Worm (Caenorhabditis elegans) whole organism, L2 larva: ENCODE measurements around the gene ssna-1.

ENCODE experiments used
- ceh-16 ChIP-seq: fragments of 150-350 bp; optimal IDR thresholded peaks from 2 replicates; lab custom pipeline; 2014; ENCODE audit warnings: missing biosample characterization, missing genetic modification characterization
- fos-1 ChIP-seq: fragments of 150-350 bp; optimal IDR thresholded peaks from 2 replicates; lab custom pipeline; 2014; ENCODE audit warnings: missing biosample characterization, missing genetic modification characterization
- mab-5 ChIP-seq: fragments of 150-350 bp; optimal IDR thresholded peaks from 2 replicates; lab custom pipeline; 2014; ENCODE audit warnings: missing biosample characterization, missing genetic modification characterization
- nhr-11 ChIP-seq: fragments of 150-350 bp; optimal IDR thresholded peaks from 2 replicates; lab custom pipeline; 2014; ENCODE audit warnings: missing biosample characterization, missing genetic modification characterization
- unc-62 ChIP-seq: fragments of 150-350 bp; optimal IDR thresholded peaks from 2 replicates; lab custom pipeline; 2014; ENCODE audit warnings: missing biosample characterization, missing genetic modification reagents, missing genetic modification characterization
- ztf-4 ChIP-seq: fragments of 150-350 bp; optimal IDR thresholded peaks from 2 replicates; lab custom pipeline; 2014; ENCODE audit warnings: missing biosample characterization, missing genetic modification characterization

DNA sequence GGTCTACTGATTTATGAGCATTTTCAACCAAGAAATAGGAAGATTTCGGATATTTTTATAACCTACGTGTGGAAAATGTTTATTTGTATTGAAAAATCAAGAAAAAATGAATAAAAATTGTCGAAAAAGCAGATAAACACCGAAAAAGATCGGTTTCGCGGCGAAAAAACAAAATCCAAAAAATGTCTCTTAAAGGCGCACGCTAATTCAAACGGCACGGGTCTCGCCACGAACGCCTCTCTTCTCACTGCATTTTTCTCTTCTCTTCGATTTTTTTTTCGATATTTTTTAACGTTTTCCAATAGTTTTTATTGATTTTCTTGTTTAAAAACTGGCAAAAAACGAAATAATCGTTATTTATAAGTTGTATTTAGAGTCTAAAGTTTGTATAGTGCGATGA is 37.7 kb downstream of the ssna-1 start:
- no peak for TF ChIP-seq ceh-16 (tag; lab: Kevin White, UChicago)
- TF ChIP-seq unc-62 (GFP tag; lab: Kevin White, UChicago): no peak
- no peak for TF ChIP-seq nhr-11 (tag; lab: Kevin White, UChicago)
- peak; percentile 6 for TF ChIP-seq ztf-4
- TF ChIP-seq mab-5: no peak
- no peak for TF ChIP-seq fos-1
